Worm (Caenorhabditis elegans) whole organism, L1 larva: ENCODE results near the gene ZK721.4.

Source experiments
- C16A3.4 ChIP-seq: fragments of 150-350 bp; optimal IDR thresholded peaks from 2 replicates; lab custom pipeline; 2014; ENCODE audit warnings: missing biosample characterization, missing genetic modification characterization
- aha-1 ChIP-seq: fragments of 150-350 bp; optimal IDR thresholded peaks from 2 replicates; lab custom pipeline; 2014; ENCODE audit warnings: missing biosample characterization, missing genetic modification characterization
- ama-1 ChIP-seq: fragments of 150-350 bp; optimal IDR thresholded peaks from 2 replicates; lab custom pipeline; 2014
- ceh-8 ChIP-seq: fragments of 200-800 bp; sonication (Bioruptor generic); optimal IDR thresholded peaks from 2 replicates; lab custom pipeline; 2018; ENCODE audit warnings: mild to moderate bottlenecking, missing genetic modification characterization, moderate library complexity, missing compliant biosample characterization
- ceh-88 ChIP-seq: fragments of 200-800 bp; sonication (Bioruptor generic); IDR thresholded peaks from 2 replicates; pipeline ENCODE4 v1.3.6; 2022; ENCODE audit warnings: missing genetic modification characterization, missing compliant biosample characterization
- ces-1 ChIP-seq: fragments of 150-350 bp; optimal IDR thresholded peaks from 2 replicates; lab custom pipeline; 2014; ENCODE audit warnings: missing biosample characterization, missing genetic modification reagents, missing genetic modification characterization
- dsc-1 ChIP-seq: sonication (generic microtip); optimal IDR thresholded peaks from 2 replicates; lab custom pipeline; 2016; ENCODE audit warnings: mild to moderate bottlenecking, missing genetic modification characterization, missing compliant biosample characterization
- efl-1 ChIP-seq, 4 experiments: fragments of 150-350 bp; optimal IDR thresholded peaks in 3 of 4; peaks in 1 of 4; 1 replicate in 1 of 4; 2 replicates in 3 of 4; lab custom pipeline; 2014; ENCODE audit warnings: missing biosample characterization in 2 of 4, missing genetic modification characterization in 2 of 4, missing genetic modification reagents in 2 of 4
- efl-3 ChIP-seq: fragments of 200-800 bp; sonication (Bioruptor generic); optimal IDR thresholded peaks from 2 replicates; lab custom pipeline; 2018; ENCODE audit warnings: mild to moderate bottlenecking, missing genetic modification characterization, missing compliant biosample characterization
- egl-13 ChIP-seq: sonication (generic microtip); optimal IDR thresholded peaks from 2 replicates; lab custom pipeline; 2016; ENCODE audit warnings: missing genotype, missing genetic modification reagents, missing genetic modification characterization, missing compliant biosample characterization
- egl-27 ChIP-seq, 2 experiments: fragments of 150-350 bp in 1 of 2; sonication (generic microtip); optimal IDR thresholded peaks; 3 replicates each; lab custom pipeline; 2017 to 2018; ENCODE audit warnings: missing biosample characterization in 2 of 2, missing genetic modification characterization in 2 of 2, missing genetic modification reagents in 2 of 2
- elt-3 ChIP-seq, 6 experiments: fragments of 150-350 bp in 1 of 6; sonication (generic microtip); optimal IDR thresholded peaks; 2 replicates each; lab custom pipeline; 2017 to 2018; ENCODE audit warnings: missing biosample characterization in 6 of 6, missing genetic modification characterization in 6 of 6, inconsistent platforms in 1 of 6
- fkh-10 ChIP-seq: sonication (generic microtip); optimal IDR thresholded peaks from 2 replicates; lab custom pipeline; 2017; ENCODE audit warnings: missing biosample characterization, missing genetic modification reagents, missing genetic modification characterization
- fkh-4 ChIP-seq: sonication (generic microtip); optimal IDR thresholded peaks from 2 replicates; lab custom pipeline; 2016; ENCODE audit warnings: missing compliant biosample characterization, missing genetic modification characterization, borderline replicate concordance
- fkh-8 ChIP-seq: sonication (generic microtip); optimal IDR thresholded peaks from 2 replicates; lab custom pipeline; 2016; ENCODE audit warnings: mild to moderate bottlenecking, missing genetic modification characterization, missing compliant biosample characterization
- fos-1 ChIP-seq: fragments of 150-350 bp; optimal IDR thresholded peaks from 2 replicates; lab custom pipeline; 2014; ENCODE audit warnings: missing biosample characterization, missing genetic modification characterization
- grh-1 ChIP-seq: fragments of 200-800 bp; sonication (Bioruptor generic); IDR thresholded peaks from 2 replicates; pipeline ENCODE4 v1.3.6; 2022; ENCODE audit warnings: missing genetic modification reagents, missing genetic modification characterization, missing compliant biosample characterization
- hpl-2 ChIP-seq: fragments of 150-350 bp; optimal IDR thresholded peaks from 2 replicates; lab custom pipeline; 2014; ENCODE audit warnings: missing biosample characterization, missing genetic modification reagents, missing genetic modification characterization
- isw-1 ChIP-seq: fragments of 200-800 bp; sonication (Bioruptor generic); IDR thresholded peaks from 2 replicates; pipeline ENCODE4 v1.3.6; 2022; ENCODE audit warnings: missing genetic modification characterization, missing compliant biosample characterization
- lin-14 ChIP-seq: fragments of 200-800 bp; sonication (Bioruptor generic); optimal IDR thresholded peaks from 2 replicates; lab custom pipeline; 2018; ENCODE audit warnings: mild to moderate bottlenecking, missing genetic modification characterization, moderate library complexity, missing compliant biosample characterization
- mab-9 ChIP-seq: fragments of 200-800 bp; sonication (Bioruptor generic); IDR thresholded peaks from 2 replicates; pipeline ENCODE4 v1.3.6; 2022; ENCODE audit warnings: missing genetic modification reagents, missing genetic modification characterization, missing compliant biosample characterization
- nhr-11 ChIP-seq: fragments of 150-350 bp; optimal IDR thresholded peaks from 2 replicates; lab custom pipeline; 2014; ENCODE audit warnings: missing biosample characterization, missing genetic modification characterization
- nhr-12 ChIP-seq: sonication (generic microtip); optimal IDR thresholded peaks from 2 replicates; lab custom pipeline; 2017; ENCODE audit warnings: missing biosample characterization, missing genetic modification characterization
- nhr-20 ChIP-seq: sonication (generic microtip); optimal IDR thresholded peaks from 2 replicates; lab custom pipeline; 2016; ENCODE audit warnings: mild to moderate bottlenecking, missing genetic modification characterization, missing compliant biosample characterization
- nhr-237 ChIP-seq: fragments of 150-350 bp; optimal IDR thresholded peaks from 2 replicates; lab custom pipeline; 2014; ENCODE audit warnings: missing biosample characterization, missing genetic modification characterization
- nhr-47 ChIP-seq: sonication (generic microtip); optimal IDR thresholded peaks from 2 replicates; lab custom pipeline; 2016; ENCODE audit warnings: mild to moderate bottlenecking, missing genetic modification characterization, moderate library complexity, missing compliant biosample characterization
- nhr-71 ChIP-seq: sonication (generic microtip); optimal IDR thresholded peaks from 2 replicates; lab custom pipeline; 2016; ENCODE audit warnings: mild to moderate bottlenecking, missing genetic modification characterization, moderate library complexity, missing compliant biosample characterization
- nhr-76 ChIP-seq: sonication (generic microtip); optimal IDR thresholded peaks from 2 replicates; lab custom pipeline; 2017; ENCODE audit warnings: missing biosample characterization, missing genetic modification characterization
- pax-3 ChIP-seq: fragments of 200-800 bp; sonication (Bioruptor generic); optimal IDR thresholded peaks from 2 replicates; lab custom pipeline; 2018; ENCODE audit warnings: mild to moderate bottlenecking, missing genetic modification characterization, moderate library complexity, missing compliant biosample characterization
- sptf-1 ChIP-seq: fragments of 150-350 bp; optimal IDR thresholded peaks from 2 replicates; lab custom pipeline; 2014; ENCODE audit warnings: missing biosample characterization, missing genetic modification characterization
- sup-37 ChIP-seq: fragments of 200-800 bp; sonication (Bioruptor generic); optimal IDR thresholded peaks from 2 replicates; lab custom pipeline; 2018; ENCODE audit warnings: mild to moderate bottlenecking, missing genetic modification characterization, missing compliant biosample characterization
- swsn-7 ChIP-seq: sonication (generic microtip); optimal IDR thresholded peaks from 2 replicates; lab custom pipeline; 2016; ENCODE audit warnings: missing genetic modification characterization, missing compliant biosample characterization
- tbx-2 ChIP-seq: sonication (generic microtip); optimal IDR thresholded peaks from 2 replicates; lab custom pipeline; 2016; ENCODE audit warnings: missing genetic modification characterization, missing compliant biosample characterization
- tlp-1 ChIP-seq: fragments of 150-350 bp; optimal IDR thresholded peaks from 2 replicates; lab custom pipeline; 2014; ENCODE audit warnings: missing biosample characterization, missing genetic modification characterization
- unc-30 ChIP-seq: sonication (generic microtip); optimal IDR thresholded peaks from 2 replicates; lab custom pipeline; 2017; ENCODE audit warnings: missing biosample characterization, missing genetic modification characterization
- unc-62 ChIP-seq: fragments of 150-350 bp; optimal IDR thresholded peaks from 2 replicates; lab custom pipeline; 2014; ENCODE audit warnings: missing biosample characterization, missing genetic modification reagents, missing genetic modification characterization
- unc-86 ChIP-seq: sonication (generic microtip); optimal IDR thresholded peaks from 2 replicates; lab custom pipeline; 2016; ENCODE audit warnings: missing genetic modification characterization, missing compliant biosample characterization
- unc-98 ChIP-seq: fragments of 200-800 bp; sonication (Bioruptor generic); IDR thresholded peaks from 2 replicates; pipeline ENCODE4 v1.3.6; 2022; ENCODE audit warnings: missing genetic modification characterization, missing compliant biosample characterization
- xbp-1 ChIP-seq: sonication (generic microtip); optimal IDR thresholded peaks from 2 replicates; lab custom pipeline; 2016; ENCODE audit warnings: missing genetic modification characterization, missing compliant biosample characterization
- ztf-4 ChIP-seq: fragments of 150-350 bp; optimal IDR thresholded peaks from 2 replicates; lab custom pipeline; 2014; ENCODE audit warnings: missing biosample characterization, missing genetic modification characterization

The ZK721.4 gene

ce11 chrX:8799925-8800324 lies 21.3 kb downstream of the ZK721.4 start:
- TF ChIP-seq lin-14 (peak; percentile 51), tbx-2 (peak; percentile 13), grh-1 (no peak), ama-1 (no peak), isw-1 (no peak), fkh-8 (tag; lab: Kevin White, UChicago) (peak; percentile 62), fos-1 (tag; lab: Kevin White, UChicago) (no peak), fkh-4 (tag; lab: Kevin White, UChicago) (no peak), nhr-11 (tag; lab: Kevin White, UChicago) (no peak), aha-1 (tag; lab: Kevin White, UChicago) (no peak), efl-1 (optimal IDR thresholded peaks at IDR 0.05; lab: Kevin White, UChicago) (no peak), efl-1 (GFP tag; optimal IDR thresholded peaks at IDR 0.05 in 1 of 2; lab: Kevin White, UChicago) (no peak), elt-3 (tag; optimal IDR thresholded peaks at IDR 0.05; lab: Kevin White, UChicago) (no peak), nhr-76 (no peak), hpl-2 (no peak), tlp-1 (no peak)

- TF ChIP-seq dsc-1 (tag; lab: Kevin White, UChicago): no peak
- no peak for TF ChIP-seq nhr-237 (tag; lab: Kevin White, UChicago)
- TF ChIP-seq ceh-88 (GFP tag; lab: Robert Waterston, UW): no peak
- no peak for TF ChIP-seq unc-62
- TF ChIP-seq hpl-2: no peak
- TF ChIP-seq nhr-20 (tag; lab: Kevin White, UChicago): no peak
- no peak for TF ChIP-seq efl-3
- no peak for TF ChIP-seq unc-30 (tag; lab: Kevin White, UChicago)
- no peak for TF ChIP-seq mab-9 (GFP tag; lab: Robert Waterston, UW)
- no peak for TF ChIP-seq C16A3.4 (tag; lab: Kevin White, UChicago)
- no peak for TF ChIP-seq unc-86 (tag; lab: Kevin White, UChicago)
- TF ChIP-seq unc-98 (GFP tag; lab: Robert Waterston, UW): no peak
- no peak for TF ChIP-seq ztf-4
- no peak for TF ChIP-seq elt-3 (tag; optimal IDR thresholded peaks at IDR 0.05; lab: Kevin White, UChicago)
- TF ChIP-seq sup-37 (GFP tag; lab: Kevin White, UChicago): no peak
Observed at ce11 chrX:8800355-8800754, 21.7 kb downstream of the ZK721.4 start.

ce11 chrX:8800983-8801382 lies 22.3 kb downstream of the ZK721.4 start:
- TF ChIP-seq fkh-10 (GFP tag; lab: Kevin White, UChicago): peak; percentile 67
- TF ChIP-seq nhr-71 (tag; lab: Kevin White, UChicago): peak; percentile 55
- peak; percentile 56 for TF ChIP-seq nhr-47 (tag; lab: Kevin White, UChicago)
- TF ChIP-seq nhr-12 (tag; lab: Kevin White, UChicago): no peak
- TF ChIP-seq fkh-8 (tag; lab: Kevin White, UChicago): peak; percentile 18
- TF ChIP-seq dsc-1 (tag; lab: Kevin White, UChicago): peak; percentile 75
- peak; percentile 21 for TF ChIP-seq ztf-4
- peak; percentile 85 for TF ChIP-seq egl-13 (tag; lab: Kevin White, UChicago)
- no peak for TF ChIP-seq xbp-1 (tag; lab: Kevin White, UChicago)
- TF ChIP-seq swsn-7 (tag; lab: Kevin White, UChicago): peak; percentile 33
- peak; percentile 76 for TF ChIP-seq lin-14
- peak; percentile 15 for TF ChIP-seq ceh-8
- peak; percentile 28 for TF ChIP-seq pax-3
- no peak for TF ChIP-seq sptf-1 (tag; lab: Kevin White, UChicago)
- TF ChIP-seq ces-1 (GFP tag; lab: Kevin White, UChicago): peak; percentile 72
- no peak for TF ChIP-seq egl-27 (tag; optimal IDR thresholded peaks at IDR 0.05; lab: Kevin White, UChicago)
